Worm (Caenorhabditis elegans) whole organism, L3 larva: Measurements from ENCODE around the gene nhr-142.

Source experiments
- nfya-1 ChIP-seq: sonication (generic microtip); optimal IDR thresholded peaks from 2 replicates; lab custom pipeline; 2017; ENCODE audit warnings: missing genetic modification characterization, mild to moderate bottlenecking, missing compliant biosample characterization, antibody characterized with exemption, moderate library complexity; ENCODE audit not compliant: insufficient read depth
- tbx-2 ChIP-seq: sonication (generic microtip); optimal IDR thresholded peaks from 2 replicates; lab custom pipeline; 2016; ENCODE audit warnings: mild to moderate bottlenecking, missing genetic modification characterization, missing compliant biosample characterization

nhr-142 gene

DNA sequence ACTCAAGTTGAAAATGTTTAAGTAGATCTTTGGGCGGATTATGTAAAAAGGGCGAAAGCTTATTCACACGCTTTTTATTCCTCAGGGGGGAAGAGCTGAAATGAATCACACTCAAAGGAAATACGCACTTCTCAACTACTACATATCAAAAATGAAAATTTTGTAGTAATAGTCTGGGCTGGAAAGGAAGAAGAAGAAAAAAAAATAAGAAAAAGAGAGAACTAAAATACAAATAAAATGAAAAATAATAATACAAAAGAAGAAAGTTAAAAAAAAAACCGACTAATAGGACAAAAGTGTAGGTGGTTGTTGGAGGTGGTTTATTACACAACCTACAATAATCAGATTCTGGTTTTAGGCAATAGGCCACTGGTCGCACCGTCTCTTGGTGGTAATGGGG is 54.3 kb downstream of the nhr-142 start, which contains the start of gene K09H11.6:
K09H11.6 (minus strand) TSS at position 101 of the 400 bp plus-strand sequence.
- TF ChIP-seq tbx-2 (tag; lab: Kevin White, UChicago) (no peak), nfya-1 (tag; lab: Kevin White, UChicago) (peak; percentile 4)
- TF ChIP-seq, all 47 proteins: peak for 1
